Fruit fly (Drosophila melanogaster): Measurements from ENCODE around the gene CG3106.
A peak's percentile ranks its signal among the peaks of the same experiment; 100 is the strongest.

CG3106 gene

DNA sequence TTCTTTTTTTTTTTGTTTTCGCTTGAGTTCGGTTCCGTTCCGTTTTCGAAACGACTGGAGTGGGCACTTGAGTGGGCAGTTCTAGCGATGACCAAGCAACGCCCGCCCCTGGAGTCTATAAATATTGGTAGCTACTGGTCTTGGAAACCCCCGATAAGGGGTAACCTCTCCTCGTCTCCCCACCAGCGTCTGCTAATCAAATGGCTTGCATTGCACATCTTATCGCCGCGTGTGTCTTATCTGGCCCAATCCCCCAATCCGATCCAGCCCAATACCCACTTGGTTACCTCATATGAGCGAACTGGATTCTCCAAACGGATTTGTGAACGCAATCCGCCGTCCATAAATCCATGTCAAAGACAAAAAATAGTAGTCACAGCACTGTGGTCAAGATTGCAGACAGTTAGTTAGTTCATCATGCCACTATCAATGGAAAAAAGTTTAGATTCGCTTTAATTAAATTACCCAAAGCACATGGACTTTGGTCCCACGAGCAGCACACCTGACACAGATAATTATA lies at the start of gene CG3106:
Gene CG3106, minus strand, starts transcription at position 107 of the 520 bp plus-strand sequence.
- TF ChIP-seq noc (tag; optimal IDR thresholded peaks at IDR 0.05): peak; percentile 24

DNA sequence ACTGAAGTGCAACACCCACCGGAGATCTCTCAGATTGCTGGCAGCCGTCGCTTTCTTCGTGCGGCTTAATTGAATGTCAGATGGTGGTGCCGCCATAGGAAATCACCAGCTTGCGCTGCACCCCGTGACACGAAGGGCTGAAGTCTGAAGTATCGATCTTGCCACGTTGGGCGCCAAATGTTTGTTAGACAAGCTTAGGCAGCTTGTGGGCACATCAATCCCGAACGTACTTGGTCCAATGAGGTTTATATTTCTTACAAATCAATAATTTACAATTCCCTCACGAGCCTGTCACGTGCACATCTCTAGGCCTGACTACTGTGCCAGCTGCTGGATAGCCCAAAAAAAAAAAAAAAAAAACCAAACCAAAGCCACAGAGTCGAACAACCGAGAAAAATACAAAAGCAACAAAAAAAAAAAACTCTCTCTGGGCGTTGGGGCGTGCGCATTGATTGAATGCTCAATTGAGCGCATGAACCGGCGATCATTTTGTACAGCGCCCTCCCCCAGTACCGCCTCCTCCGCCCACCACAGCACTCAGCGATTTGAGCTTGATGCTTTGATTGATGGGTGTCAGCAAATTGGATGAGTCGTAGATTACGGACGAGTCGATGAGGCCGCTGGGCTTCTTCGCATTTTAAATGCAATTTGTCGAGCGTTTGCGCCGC lies 45.3 kb upstream of the CG3106 start:
- TF ChIP-seq noc (tag; optimal IDR thresholded peaks at IDR 0.05): no peak

- no peak for TF ChIP-seq noc (tag; optimal IDR thresholded peaks at IDR 0.05)
These were observed 31.9 kb upstream of the CG3106 start for dm6 chrX:9694652-9695051.

DNA sequence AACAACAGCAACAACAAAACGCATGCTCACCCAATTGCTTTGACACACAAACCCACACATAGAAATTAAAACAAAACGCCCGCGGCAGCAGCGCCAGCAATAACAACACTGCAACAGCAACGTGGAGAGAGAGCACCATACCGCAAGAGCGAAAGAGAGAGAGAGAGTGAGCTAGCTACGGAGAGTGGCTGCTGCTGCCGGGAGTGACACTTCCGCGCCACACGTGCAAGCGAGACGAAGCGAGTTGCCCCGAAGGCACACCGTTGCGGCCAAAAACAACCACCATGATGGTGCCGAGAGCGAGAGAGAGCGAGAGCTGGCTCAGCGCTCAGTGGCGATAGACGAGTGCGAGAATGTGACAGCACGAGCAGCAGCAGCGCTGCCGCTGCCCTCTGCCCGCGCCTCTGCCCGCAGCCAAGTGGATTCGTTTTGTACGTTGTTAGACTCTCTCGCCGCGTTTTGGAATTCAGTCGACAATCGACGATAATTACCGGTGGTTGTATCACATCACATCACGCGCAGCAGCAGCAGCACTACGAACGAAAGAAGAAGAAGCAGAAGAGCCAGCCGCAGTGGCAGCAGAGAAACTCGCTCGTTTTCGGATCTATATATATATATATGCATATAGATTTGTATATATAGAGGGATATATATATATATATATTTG lies 31.1 kb upstream of the CG3106 start, which contains the start of gene btd:
Gene btd, plus strand, starts transcription at position 467 of the 667 bp plus-strand sequence.
- no peak for TF ChIP-seq noc (tag; optimal IDR thresholded peaks at IDR 0.05)

- no peak for TF ChIP-seq noc (tag; optimal IDR thresholded peaks at IDR 0.05)
These were observed 29.8 kb upstream of the CG3106 start for dm6 chrX:9692297-9693013.

DNA sequence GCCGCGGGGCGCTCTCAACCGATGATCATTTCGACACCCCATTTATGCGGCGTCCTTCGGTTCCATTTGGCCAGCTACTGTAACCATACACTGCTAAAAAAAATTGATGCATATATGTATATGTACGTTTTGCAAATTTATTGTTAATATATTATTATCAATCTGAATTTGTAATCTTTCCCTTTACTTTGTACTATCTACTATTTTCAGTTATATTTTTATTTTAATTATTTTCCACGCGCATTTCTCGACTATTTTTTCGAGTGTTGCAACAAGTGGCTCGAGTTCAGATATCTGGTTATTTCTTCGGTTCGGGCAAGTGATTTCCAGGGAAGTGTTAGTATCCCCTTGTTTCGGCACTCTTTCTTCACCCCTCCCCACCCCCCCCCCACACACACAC lies 26.4 kb upstream of the CG3106 start:
- no peak for TF ChIP-seq noc (tag; optimal IDR thresholded peaks at IDR 0.05)

DNA sequence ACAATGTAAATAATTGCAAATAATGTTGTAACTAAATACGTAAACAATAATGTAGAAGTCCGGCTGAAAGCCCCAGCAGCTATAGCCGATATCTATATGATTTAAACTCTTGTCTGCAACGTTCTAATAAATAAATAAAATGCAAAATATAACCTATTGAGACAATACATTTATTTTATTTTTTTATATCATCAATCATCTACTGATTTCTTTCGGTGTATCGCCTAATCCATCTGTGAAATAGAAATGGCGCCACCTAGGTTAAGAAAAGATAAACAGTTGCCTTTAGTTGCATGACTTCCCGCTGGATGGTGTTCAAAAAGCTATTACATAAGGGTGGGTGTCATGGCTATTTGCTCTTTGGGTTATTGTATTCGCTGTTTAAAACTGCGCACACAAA lies 24.9 kb upstream of the CG3106 start:
- TF ChIP-seq noc (tag; optimal IDR thresholded peaks at IDR 0.05): peak; percentile 89

DNA sequence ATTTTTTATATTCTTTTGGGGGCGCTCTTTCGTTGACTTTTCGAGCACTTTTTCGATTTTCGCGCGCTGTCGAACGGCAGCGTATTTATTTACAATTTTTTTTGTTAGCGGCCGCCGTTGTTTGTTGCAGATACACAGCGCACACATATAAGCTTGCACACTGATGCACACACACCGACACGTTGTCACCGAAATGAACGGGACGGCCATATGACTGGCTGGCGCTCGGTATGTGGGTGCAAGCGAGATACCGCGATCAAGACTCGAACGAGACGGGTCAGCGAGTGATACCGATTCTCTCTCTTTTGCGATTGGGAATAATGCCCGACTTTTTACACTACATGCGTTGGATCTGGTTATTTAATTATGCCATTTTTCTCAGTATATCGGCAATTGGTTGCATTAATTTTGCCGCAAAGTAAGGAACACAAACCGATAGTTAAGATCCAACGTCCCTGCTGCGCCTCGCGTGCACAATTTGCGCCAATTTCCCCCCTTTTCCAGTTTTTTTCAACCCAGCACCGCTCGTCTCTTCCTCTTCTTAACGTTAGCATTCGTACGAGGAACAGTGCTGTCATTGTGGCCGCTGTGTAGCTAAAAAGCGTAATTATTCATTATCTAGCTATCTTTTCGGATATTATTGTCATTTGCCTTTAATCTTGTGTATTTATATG lies 24.0 kb upstream of the CG3106 start, which contains the start of gene nej:
Gene nej, minus strand, starts transcription at position 521 of the 674 bp plus-strand sequence.
- TF ChIP-seq noc (tag; optimal IDR thresholded peaks at IDR 0.05): no peak

dm6 chrX:9685568-9686413 lies 23.1 kb upstream of the CG3106 start:
- peak; percentile 74 for TF ChIP-seq noc (tag; optimal IDR thresholded peaks at IDR 0.05)

DNA sequence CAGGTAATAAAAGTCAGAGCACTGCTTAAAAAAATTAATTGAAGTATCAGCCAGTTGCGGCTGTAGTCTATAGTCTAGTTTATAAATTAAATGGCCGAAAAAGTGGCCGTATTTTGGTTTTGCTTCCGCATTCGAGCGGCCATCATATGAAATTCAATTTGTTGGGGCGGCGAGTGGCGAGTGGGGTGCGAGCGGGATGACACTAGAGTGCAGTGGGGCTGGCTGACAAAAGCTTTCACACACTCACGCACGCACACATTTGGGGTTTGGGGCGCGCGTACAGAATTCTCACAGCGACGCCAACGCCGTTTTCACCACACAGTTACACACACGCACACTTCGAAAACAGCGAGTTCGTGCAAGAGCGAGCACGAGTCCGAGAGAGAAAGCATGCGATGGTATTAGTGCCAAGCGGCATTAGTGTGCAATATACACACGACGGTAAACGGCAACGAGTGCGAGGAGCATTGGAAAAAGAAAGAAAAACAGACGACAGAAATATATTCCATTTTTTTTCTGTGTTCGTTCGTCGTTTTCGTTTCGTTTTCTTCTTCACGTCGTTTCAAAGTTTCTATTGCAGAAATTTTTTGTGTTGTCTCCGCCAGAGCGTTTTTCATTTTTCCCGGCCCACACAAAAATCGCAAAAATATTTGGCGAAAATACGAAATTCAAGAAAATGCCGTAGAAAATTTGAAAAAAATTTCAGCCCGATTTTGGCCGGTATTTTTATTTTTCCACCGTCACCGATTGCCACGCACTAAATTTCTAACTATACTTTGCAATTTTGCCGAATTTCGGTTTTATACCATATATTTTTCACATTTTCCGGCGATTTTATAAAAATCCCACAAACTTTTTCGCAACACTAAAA lies 22.2 kb upstream of the CG3106 start:
- no peak for TF ChIP-seq noc (tag; optimal IDR thresholded peaks at IDR 0.05)

dm6 chrX:9684158-9684557 lies 21.5 kb upstream of the CG3106 start:
- no peak for TF ChIP-seq noc (tag; optimal IDR thresholded peaks at IDR 0.05)

- TF ChIP-seq noc (tag; optimal IDR thresholded peaks at IDR 0.05): no peak
These were observed 12.2 kb upstream of the CG3106 start for dm6 chrX:9674912-9675311.

DNA sequence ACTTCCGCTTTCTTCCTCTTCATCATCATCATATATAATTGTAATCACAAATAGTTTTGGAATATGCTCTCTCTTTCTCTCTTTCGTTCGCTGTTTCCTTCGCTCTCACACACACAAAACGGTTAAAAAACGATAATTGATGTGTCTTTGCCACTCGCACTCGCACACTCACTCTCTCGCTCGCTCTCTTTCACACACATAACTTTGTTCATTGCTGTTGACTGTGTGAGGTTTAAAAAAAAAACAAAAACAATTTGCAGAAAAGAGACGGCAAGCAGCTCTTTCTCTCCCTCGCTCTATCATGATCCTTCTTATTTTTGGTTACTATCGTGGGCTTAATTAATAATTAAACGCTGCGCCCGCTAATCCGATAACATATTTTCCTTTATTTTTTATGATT lies 3.8 kb upstream of the CG3106 start:
- no peak for TF ChIP-seq noc (tag; optimal IDR thresholded peaks at IDR 0.05)

- peak; percentile 83 for TF ChIP-seq noc (tag; optimal IDR thresholded peaks at IDR 0.05)
These were observed 1.7 kb upstream of the CG3106 start for dm6 chrX:9664426-9664825.
